Worm (Caenorhabditis elegans) whole organism, L1 larva: ENCODE data around the gene Y75B8A.24.

Experiments used
- efl-1 ChIP-seq, 4 experiments: fragments of 150-350 bp; optimal IDR thresholded peaks in 3 of 4; peaks in 1 of 4; 1 replicate in 1 of 4; 2 replicates in 3 of 4; lab custom pipeline; 2014; ENCODE audit warnings: missing biosample characterization in 2 of 4, missing genetic modification characterization in 2 of 4, missing genetic modification reagents in 2 of 4
- egl-27 ChIP-seq, 2 experiments: fragments of 150-350 bp in 1 of 2; sonication (generic microtip); optimal IDR thresholded peaks; 3 replicates each; lab custom pipeline; 2017 to 2018; ENCODE audit warnings: missing biosample characterization in 2 of 2, missing genetic modification characterization in 2 of 2, missing genetic modification reagents in 2 of 2
- nhr-76 ChIP-seq: sonication (generic microtip); optimal IDR thresholded peaks from 2 replicates; lab custom pipeline; 2017; ENCODE audit warnings: missing biosample characterization, missing genetic modification characterization
- nhr-84 ChIP-seq: sonication (generic microtip); optimal IDR thresholded peaks from 2 replicates; lab custom pipeline; 2017; ENCODE audit warnings: missing biosample characterization, missing genetic modification characterization
- tlp-1 ChIP-seq: fragments of 150-350 bp; optimal IDR thresholded peaks from 2 replicates; lab custom pipeline; 2014; ENCODE audit warnings: missing biosample characterization, missing genetic modification characterization
- ztf-11 ChIP-seq, 2 experiments: sonication (generic microtip); optimal IDR thresholded peaks; 2 replicates each; lab custom pipeline; 2016 to 2017; ENCODE audit warnings: missing genetic modification characterization in 2 of 2, missing biosample characterization in 1 of 2, missing compliant biosample characterization in 1 of 2

DNA sequence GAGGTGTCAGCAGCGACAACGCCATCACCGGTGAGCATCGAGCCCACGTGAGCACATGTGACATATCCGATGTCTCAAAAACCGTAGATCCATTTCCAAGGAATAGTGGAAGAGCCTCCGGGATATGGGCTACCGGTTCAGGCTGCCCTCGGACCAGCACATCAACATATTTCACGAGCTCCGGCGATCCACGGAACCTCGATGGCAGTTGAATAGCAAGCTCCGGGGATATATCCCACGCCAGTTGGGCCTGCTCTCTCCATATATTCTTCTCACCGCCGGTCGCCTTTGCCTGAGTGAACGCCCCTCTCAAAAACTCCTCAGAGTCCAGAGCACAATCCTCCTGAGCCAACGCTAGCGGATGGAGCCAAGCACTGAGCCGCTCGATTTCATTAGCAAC, 13.8 kb downstream of the Y75B8A.24 start:
- TF ChIP-seq nhr-84 (tag; lab: Kevin White, UChicago), result no peak
- no peak for TF ChIP-seq nhr-76 (tag; lab: Kevin White, UChicago)
- no peak for TF ChIP-seq efl-1 (optimal IDR thresholded peaks at IDR 0.05; lab: Kevin White, UChicago)
- no peak for TF ChIP-seq efl-1 (GFP tag; optimal IDR thresholded peaks at IDR 0.05 in 1 of 2; lab: Kevin White, UChicago)
- no peak for TF ChIP-seq tlp-1 (tag; lab: Kevin White, UChicago)
- TF ChIP-seq egl-27 (tag; optimal IDR thresholded peaks at IDR 0.05; lab: Kevin White, UChicago), result no peak
- no peak for TF ChIP-seq ztf-11 (tag; optimal IDR thresholded peaks at IDR 0.05; lab: Kevin White, UChicago)
